Worm (Caenorhabditis elegans) whole organism, L4/young adult: ENCODE data around the gene T03G6.7.
A peak's percentile ranks its signal among the peaks of the same experiment; 100 is the strongest.

Source experiments
- W03F9.2 ChIP-seq: fragments of 150-350 bp; optimal IDR thresholded peaks from 2 replicates; lab custom pipeline; 2014; ENCODE audit warnings: missing biosample characterization, missing genetic modification characterization
- dao-5 ChIP-seq: sonication (generic microtip); optimal IDR thresholded peaks from 2 replicates; lab custom pipeline; 2016; ENCODE audit warnings: missing genotype, missing genetic modification characterization, moderate library complexity, missing compliant biosample characterization

ce11 chrX:2613077-2613476 is 19.2 kb downstream of the T03G6.7 start:
- peak; percentile 45 for TF ChIP-seq W03F9.2 (tag; lab: Kevin White, UChicago)
- TF ChIP-seq dao-5: peak; percentile 84
